Fruit fly (Drosophila melanogaster): ENCODE results near the gene CG13994.
A peak's percentile ranks its signal among the peaks of the same experiment; 100 is the strongest.

Gene CG13994

DNA sequence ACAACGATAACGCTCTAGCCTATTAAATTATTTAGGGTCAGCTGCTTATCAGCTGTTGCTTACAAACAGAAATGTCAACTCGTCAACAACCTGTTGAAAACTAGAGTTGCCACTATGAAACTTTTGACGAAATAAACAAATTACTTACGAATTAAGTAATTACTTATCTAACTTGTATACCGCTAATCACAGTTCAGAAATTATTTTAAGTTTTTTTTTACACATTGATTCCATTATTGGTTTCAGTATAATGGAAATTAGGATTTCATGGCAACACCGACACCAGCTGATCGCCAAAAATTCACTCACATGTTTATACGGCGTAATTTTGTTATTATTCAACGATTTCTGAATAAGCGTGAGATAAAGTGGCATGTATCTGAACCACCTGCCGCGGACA, 25.0 kb upstream of the CG13994 start, which contains the start of the genes CG9117 and CG31643 (continued):
- no peak for TF ChIP-seq dmrt99B (tag; optimal IDR thresholded peaks at IDR 0.05)
- no peak for TF ChIP-seq MESR4 (GFP tag; optimal IDR thresholded peaks at IDR 0.05)
- peak; percentile 63; the same call in 1 of the 3 replicates for TF ChIP-seq CG34422 (GFP tag; IDR thresholded peaks at IDR 0.05)
- no peak for TF ChIP-seq CG2889 (GFP tag; IDR thresholded peaks at IDR 0.05)
- no peak for TF ChIP-seq zen2 (GFP tag; IDR thresholded peaks at IDR 0.05; ENCODE audit: partially characterized antibody)
- TF ChIP-seq CG14667 (GFP tag; IDR thresholded peaks at IDR 0.05), result no peak
- no peak for TF ChIP-seq hb (GFP tag; IDR thresholded peaks at IDR 0.05; ENCODE audit: partially characterized antibody)
- TF ChIP-seq Mad (GFP tag; optimal IDR thresholded peaks at IDR 0.05), result peak; percentile 27
- TF ChIP-seq chinmo (GFP tag; IDR thresholded peaks at IDR 0.05; ENCODE audit: partially characterized antibody), result no peak
- TF ChIP-seq Fer1 (GFP tag; optimal IDR thresholded peaks at IDR 0.05), result peak; percentile 67
- TF ChIP-seq Jarid2 (GFP tag; optimal IDR thresholded peaks at IDR 0.05), result no peak
- TF ChIP-seq CG10959 (GFP tag; IDR thresholded peaks at IDR 0.05), result no peak
- peak; percentile 55 for TF ChIP-seq Rfx (GFP tag; IDR thresholded peaks at IDR 0.05)
- TF ChIP-seq Neu2 (GFP tag; optimal IDR thresholded peaks at IDR 0.05; ENCODE audit: borderline replicate concordance), result no peak
- TF ChIP-seq CG10462 (GFP tag; optimal IDR thresholded peaks at IDR 0.05), result peak; percentile 13
- peak; percentile 41 for TF ChIP-seq oc (tag; optimal IDR thresholded peaks at IDR 0.05)
- no peak for TF ChIP-seq Atf3 (GFP tag; optimal IDR thresholded peaks at IDR 0.05)
- TF ChIP-seq croc (GFP tag; conservative IDR thresholded peaks at IDR 0.05), result no peak
- peak; percentile 73 for TF ChIP-seq Bteb2 (GFP tag; optimal IDR thresholded peaks at IDR 0.05)
- no peak for TF ChIP-seq CG12219 (GFP tag; optimal IDR thresholded peaks at IDR 0.05)
- no peak for TF ChIP-seq ara (GFP tag; IDR thresholded peaks at IDR 0.05)
- TF ChIP-seq Mrtf (GFP tag; IDR thresholded peaks at IDR 0.05), result no peak
- no peak for TF ChIP-seq CG7357 (GFP tag; IDR thresholded peaks at IDR 0.05)
- no peak for TF ChIP-seq lab (GFP tag; optimal IDR thresholded peaks at IDR 0.05)
- TF ChIP-seq CG17385 (GFP tag; optimal IDR thresholded peaks at IDR 0.05), result no peak
- TF ChIP-seq Dip3 (GFP tag; optimal IDR thresholded peaks at IDR 0.05), result peak; percentile 68
- no peak for TF ChIP-seq Spps (tag; optimal IDR thresholded peaks at IDR 0.05)
- TF ChIP-seq unc-4 (GFP tag; IDR thresholded peaks at IDR 0.05; ENCODE audit: partially characterized antibody), result peak; percentile 36; the same call in 1 of the 2 replicates
- peak; percentile 9 for TF ChIP-seq fd96Cb (tag; optimal IDR thresholded peaks at IDR 0.05)
- TF ChIP-seq CG10431 (GFP tag; optimal IDR thresholded peaks at IDR 0.05), result no peak
- TF ChIP-seq Dip2 (GFP tag; IDR thresholded peaks at IDR 0.05), result no peak
- TF ChIP-seq CG1603 (tag; optimal IDR thresholded peaks at IDR 0.05), result peak; percentile 69
- TF ChIP-seq ci (GFP tag; IDR thresholded peaks at IDR 0.05), result 0 out of 3 replicates have a peak, but pooled peaks have one; percentile 31
- TF ChIP-seq CG13894 (tag; optimal IDR thresholded peaks at IDR 0.05), result no peak
- no peak for TF ChIP-seq inv (GFP tag; IDR thresholded peaks at IDR 0.05; ENCODE audit: partially characterized antibody)
- TF ChIP-seq mam (GFP tag; optimal IDR thresholded peaks at IDR 0.05), result peak; percentile 78
- TF ChIP-seq CG7372 (GFP tag; IDR thresholded peaks at IDR 0.05), result no peak
- TF ChIP-seq Kr (GFP tag; optimal IDR thresholded peaks at IDR 0.05), result no peak
- peak; percentile 68 for TF ChIP-seq zfh2 (GFP tag; optimal IDR thresholded peaks at IDR 0.05)
- no peak for TF ChIP-seq nerfin-2 (GFP tag; IDR thresholded peaks at IDR 0.05; ENCODE audit: partially characterized antibody)
- TF ChIP-seq jing (GFP tag; optimal IDR thresholded peaks at IDR 0.05), result no peak
- no peak for TF ChIP-seq fru (optimal IDR thresholded peaks at IDR 0.05)
- TF ChIP-seq gcm2 (GFP tag; optimal IDR thresholded peaks at IDR 0.05), result no peak
- TF ChIP-seq HmgZ (tag; optimal IDR thresholded peaks at IDR 0.05), result peak; percentile 78
- TF ChIP-seq dm (GFP tag; optimal IDR thresholded peaks at IDR 0.05), result peak; percentile 71
- no peak for TF ChIP-seq Hmr (GFP tag; optimal IDR thresholded peaks at IDR 0.05)
- no peak for TF ChIP-seq Bgb (GFP tag; IDR thresholded peaks at IDR 0.05; ENCODE audit: partially characterized antibody)
- TF ChIP-seq Xrp1 (GFP tag; IDR thresholded peaks at IDR 0.05), result peak; percentile 58
- peak; percentile 71 to 83 for TF ChIP-seq Pdp1 (GFP tag; optimal IDR thresholded peaks at IDR 0.05)
- no peak for TF ChIP-seq cad (GFP tag; optimal IDR thresholded peaks at IDR 0.05)
- peak; percentile 23 for TF ChIP-seq Hr3 (GFP tag; optimal IDR thresholded peaks at IDR 0.05)

All from whole organism, embryonic.